Worm (Caenorhabditis elegans) whole organism, L1 larva: ENCODE data around the gene F08D12.2.

Experiments used
- ceh-63 ChIP-seq: fragments of 200-800 bp; sonication (Bioruptor generic); optimal IDR thresholded peaks from 2 replicates; lab custom pipeline; 2018; ENCODE audit warnings: mild to moderate bottlenecking, missing genetic modification characterization, missing compliant biosample characterization
- egl-13 ChIP-seq: sonication (generic microtip); optimal IDR thresholded peaks from 2 replicates; lab custom pipeline; 2016; ENCODE audit warnings: missing genotype, missing genetic modification reagents, missing genetic modification characterization, missing compliant biosample characterization
- lin-39 ChIP-seq: fragments of 150-350 bp; optimal IDR thresholded peaks from 2 replicates; lab custom pipeline; 2014; ENCODE audit warnings: missing biosample characterization, missing genetic modification reagents, missing genetic modification characterization
- mab-9 ChIP-seq: fragments of 200-800 bp; sonication (Bioruptor generic); IDR thresholded peaks from 2 replicates; pipeline ENCODE4 v1.3.6; 2022; ENCODE audit warnings: missing genetic modification reagents, missing genetic modification characterization, missing compliant biosample characterization
- unc-62 ChIP-seq: fragments of 150-350 bp; optimal IDR thresholded peaks from 2 replicates; lab custom pipeline; 2014; ENCODE audit warnings: missing biosample characterization, missing genetic modification reagents, missing genetic modification characterization

- TF ChIP-seq unc-62, result no peak
- no peak for TF ChIP-seq egl-13 (tag; lab: Kevin White, UChicago)
- TF ChIP-seq ceh-63 (GFP tag; lab: Kevin White, UChicago), result no peak
- no peak for TF ChIP-seq mab-9 (GFP tag; lab: Robert Waterston, UW)
- no peak for TF ChIP-seq lin-39 (tag; lab: Kevin White, UChicago)
Measured at ce11 chrII:2822435-2822920, 41.0 kb downstream of the F08D12.2 start, which contains the start of the genes fut-4 and K12H6.10.
